Worm (Caenorhabditis elegans): ENCODE measurements around the gene srz-99.

srz-99 gene

DNA sequence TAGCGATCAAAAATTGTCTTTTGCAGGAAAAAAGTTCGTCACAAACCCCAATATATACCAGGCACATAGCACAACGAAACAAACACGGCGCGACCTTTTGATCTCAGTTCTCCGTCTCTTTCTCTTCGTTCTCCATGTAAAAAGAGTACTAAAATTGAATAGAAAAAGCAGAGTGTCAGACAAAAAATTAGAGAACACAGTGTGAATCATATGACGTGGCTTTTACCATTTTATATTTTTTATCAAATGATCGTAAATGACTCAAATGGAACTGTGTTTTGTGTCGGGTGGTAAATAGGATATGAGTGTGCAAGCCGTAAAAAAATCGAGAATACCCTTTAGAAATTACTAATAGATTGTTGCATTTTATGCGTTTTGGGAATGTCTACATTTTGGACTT lies 4.1 kb upstream of the srz-99 start (continued):
- TF ChIP-seq snpc-1.2 (GFP tag; IDR thresholded peaks at IDR 0.05): no peak
- no peak for TF ChIP-seq ces-1 (GFP tag; optimal IDR thresholded peaks at IDR 0.05)
- TF ChIP-seq nhr-10 (tag; optimal IDR thresholded peaks at IDR 0.05): no peak
- TF ChIP-seq ceh-62 (tag; optimal IDR thresholded peaks at IDR 0.05): no peak
- no peak for TF ChIP-seq nhr-76 (tag; optimal IDR thresholded peaks at IDR 0.05)
- peak; percentile 94 for TF ChIP-seq dmd-6 (GFP tag; IDR thresholded peaks at IDR 0.05)
- TF ChIP-seq nhr-102 (tag; optimal IDR thresholded peaks at IDR 0.05): peak; percentile 74
- TF ChIP-seq set-16 (GFP tag; IDR thresholded peaks at IDR 0.05): no peak
- peak; percentile 69 for TF ChIP-seq hlh-30 (tag; optimal IDR thresholded peaks at IDR 0.05; ENCODE audit: insufficient read depth)
- TF ChIP-seq unc-39 (tag; optimal IDR thresholded peaks at IDR 0.05): no peak
- no peak for TF ChIP-seq duxl-1 (tag; optimal IDR thresholded peaks at IDR 0.05; ENCODE audit: poor library complexity)
- no peak for TF ChIP-seq F44E2.7 (GFP tag; IDR thresholded peaks at IDR 0.05)
- TF ChIP-seq Y105C5A.15 (GFP tag; IDR thresholded peaks at IDR 0.05): no peak
- TF ChIP-seq nhr-77 (tag; optimal IDR thresholded peaks at IDR 0.05): peak; percentile 78
- TF ChIP-seq mdl-1 (tag; optimal IDR thresholded peaks at IDR 0.05): peak in 1 of 2 experiments; percentile 13
- no peak for TF ChIP-seq D1046.2 (GFP tag; IDR thresholded peaks at IDR 0.05)

ce11 chrV:16726915-16727314 lies 3.1 kb upstream of the srz-99 start, which contains the start of gene T25E12.14:
Gene T25E12.14 (plus strand): TSS chrV:16727215.
- no peak for TF ChIP-seq dpl-1 (GFP tag; optimal IDR thresholded peaks at IDR 0.05)
- TF ChIP-seq lin-39 (tag; optimal IDR thresholded peaks at IDR 0.05): no peak
- TF ChIP-seq dve-1 (tag; optimal IDR thresholded peaks at IDR 0.05; ENCODE audit: insufficient read depth): no peak
- TF ChIP-seq ztf-7 (tag; optimal IDR thresholded peaks at IDR 0.05): no peak
- no peak for TF ChIP-seq mdl-1 (tag; optimal IDR thresholded peaks at IDR 0.05)
- no peak for TF ChIP-seq ceh-62 (tag; optimal IDR thresholded peaks at IDR 0.05)
- TF ChIP-seq zfp-2 (tag; optimal IDR thresholded peaks at IDR 0.05): no peak
- TF ChIP-seq lin-15B (tag; optimal IDR thresholded peaks at IDR 0.05): no peak
- no peak for TF ChIP-seq pqm-1 (tag; optimal IDR thresholded peaks at IDR 0.05)
- no peak for TF ChIP-seq aly-2 (tag; optimal IDR thresholded peaks at IDR 0.05)
- no peak for TF ChIP-seq mdt-29 (GFP tag; IDR thresholded peaks at IDR 0.05)
- TF ChIP-seq nhr-76 (tag; optimal IDR thresholded peaks at IDR 0.05): no peak
- TF ChIP-seq set-16 (GFP tag; IDR thresholded peaks at IDR 0.05): no peak
- no peak for TF ChIP-seq skn-1 (tag; optimal IDR thresholded peaks at IDR 0.05)
- TF ChIP-seq nhr-102 (tag; optimal IDR thresholded peaks at IDR 0.05): no peak
- no peak for TF ChIP-seq tag-97 (GFP tag; IDR thresholded peaks at IDR 0.05)
- TF ChIP-seq pha-4 (GFP tag; IDR thresholded peaks at IDR 0.05): no peak
- TF ChIP-seq pha-4 (tag; optimal IDR thresholded peaks at IDR 0.05): no peak
- TF ChIP-seq php-3 (GFP tag; IDR thresholded peaks at IDR 0.05): no peak
- no peak for TF ChIP-seq spr-1 (tag; optimal IDR thresholded peaks at IDR 0.05)

ce11 chrV:16728431-16728830 lies 1.6 kb upstream of the srz-99 start, which contains the start of gene fbxa-127:
Gene fbxa-127 (plus strand): TSS chrV:16728731.
- no peak for TF ChIP-seq ctbp-1 (GFP tag; IDR thresholded peaks at IDR 0.05)
- no peak for TF ChIP-seq dve-1 (tag; optimal IDR thresholded peaks at IDR 0.05; ENCODE audit: insufficient read depth)
- TF ChIP-seq nhr-28 (tag; optimal IDR thresholded peaks at IDR 0.05): peak; percentile 29

DNA sequence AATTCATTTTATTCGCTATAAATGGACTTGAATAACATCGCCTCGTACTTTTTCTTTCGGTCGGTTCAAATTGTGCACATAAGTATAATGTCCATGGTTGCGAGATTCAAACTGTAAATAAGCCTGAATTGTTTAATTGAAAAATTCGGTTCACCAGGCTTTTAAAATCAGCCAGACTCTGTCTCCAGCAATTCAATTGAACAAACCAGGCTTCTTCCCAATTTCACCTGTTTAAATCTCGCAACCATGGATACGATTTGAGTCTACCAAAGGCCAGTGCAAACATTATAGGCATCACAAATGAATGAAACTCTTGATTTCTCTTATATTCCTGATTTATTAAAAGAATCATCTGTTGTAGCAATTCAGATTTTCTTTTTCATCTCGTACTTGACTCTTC lies 1.5 kb downstream of the srz-99 start, which contains the start of gene srz-100:
TSS of gene srz-100 (plus strand) at position 301 of the 400 bp plus-strand sequence.
- TF ChIP-seq D1046.2 (GFP tag; IDR thresholded peaks at IDR 0.05) (no peak), daf-16 (GFP tag; optimal IDR thresholded peaks at IDR 0.05) (no peak), daf-16 (tag; optimal IDR thresholded peaks at IDR 0.05) (no peak), Y105C5A.15 (GFP tag; IDR thresholded peaks at IDR 0.05) (no peak), F44E2.7 (GFP tag; IDR thresholded peaks at IDR 0.05) (no peak), nhr-76 (tag; optimal IDR thresholded peaks at IDR 0.05) (no peak), nhr-42 (GFP tag; IDR thresholded peaks at IDR 0.05) (no peak), zip-11 (GFP tag; IDR thresholded peaks at IDR 0.05) (no peak)

Measured in whole organism, L4 larva.